Worm (Caenorhabditis elegans) whole organism, mixed stage, embryonic: Measurements from ENCODE around the gene spig-4.

ENCODE experiments used
- bed-3 ChIP-seq: fragments of 200-800 bp; sonication (Bioruptor generic); optimal IDR thresholded peaks from 3 replicates; lab custom pipeline; 2018; ENCODE audit warnings: mild to moderate bottlenecking, missing genetic modification characterization, moderate library complexity, missing compliant biosample characterization
- ceh-39 ChIP-seq: fragments of 150-350 bp; optimal IDR thresholded peaks from 2 replicates; lab custom pipeline; 2014; ENCODE audit warnings: missing biosample characterization, missing genetic modification characterization
- ceh-43 ChIP-seq: fragments of 200-800 bp; sonication (Bioruptor generic); optimal IDR thresholded peaks from 2 replicates; lab custom pipeline; 2018; ENCODE audit warnings: mild to moderate bottlenecking, missing genetic modification characterization, moderate library complexity, missing compliant biosample characterization
- ceh-83 ChIP-seq: fragments of 200-800 bp; sonication (Bioruptor generic); optimal IDR thresholded peaks from 2 replicates; lab custom pipeline; 2018; ENCODE audit warnings: mild to moderate bottlenecking, missing genetic modification characterization, missing compliant biosample characterization
- ces-1 ChIP-seq: fragments of 150-350 bp; optimal IDR thresholded peaks from 2 replicates; lab custom pipeline; 2014; ENCODE audit warnings: missing biosample characterization, missing genetic modification reagents, missing genetic modification characterization
- cnd-1 ChIP-seq: fragments of 200-800 bp; sonication (Bioruptor generic); optimal IDR thresholded peaks from 2 replicates; lab custom pipeline; 2018; ENCODE audit warnings: mild to moderate bottlenecking, missing genetic modification characterization, missing compliant biosample characterization
- drap-1 ChIP-seq: fragments of 200-800 bp; sonication (Bioruptor generic); optimal IDR thresholded peaks from 3 replicates; lab custom pipeline; 2018; ENCODE audit warnings: mild to moderate bottlenecking, missing genetic modification characterization, missing compliant biosample characterization
- elt-1 ChIP-seq: sonication (generic microtip); optimal IDR thresholded peaks from 2 replicates; lab custom pipeline; 2017; ENCODE audit warnings: missing genetic modification characterization, mild to moderate bottlenecking, missing compliant biosample characterization, antibody characterized with exemption, moderate library complexity, borderline replicate concordance; ENCODE audit not compliant: insufficient read depth
- elt-3 ChIP-seq: fragments of 150-350 bp; optimal IDR thresholded peaks from 2 replicates; lab custom pipeline; 2014; ENCODE audit warnings: missing biosample characterization, missing genetic modification characterization
- flh-1 ChIP-seq: fragments of 200-800 bp; sonication (Bioruptor generic); optimal IDR thresholded peaks from 2 replicates; lab custom pipeline; 2018; ENCODE audit warnings: mild to moderate bottlenecking, missing genetic modification characterization, moderate library complexity, missing compliant biosample characterization
- lin-32 ChIP-seq: fragments of 200-800 bp; sonication (Bioruptor generic); optimal IDR thresholded peaks from 2 replicates; lab custom pipeline; 2018; ENCODE audit warnings: mild to moderate bottlenecking, missing genetic modification characterization, missing compliant biosample characterization
- lsy-2 ChIP-seq: fragments of 150-350 bp; optimal IDR thresholded peaks from 2 replicates; lab custom pipeline; 2014; ENCODE audit warnings: missing biosample characterization, missing genetic modification characterization
- mab-5 ChIP-seq: fragments of 150-350 bp; optimal IDR thresholded peaks from 2 replicates; lab custom pipeline; 2014; ENCODE audit warnings: missing biosample characterization, missing genetic modification characterization
- mep-1 ChIP-seq: fragments of 150-350 bp; optimal IDR thresholded peaks from 2 replicates; lab custom pipeline; 2017; ENCODE audit warnings: missing biosample characterization, missing genetic modification reagents, missing genetic modification characterization, inconsistent platforms
- mls-2 ChIP-seq: sonication (generic microtip); optimal IDR thresholded peaks from 2 replicates; lab custom pipeline; 2016; ENCODE audit warnings: mild to moderate bottlenecking, missing genetic modification characterization, moderate library complexity, missing compliant biosample characterization
- nhr-12 ChIP-seq: fragments of 150-350 bp; optimal IDR thresholded peaks from 2 replicates; lab custom pipeline; 2014; ENCODE audit warnings: missing biosample characterization, missing genetic modification characterization
- nhr-2 ChIP-seq: fragments of 150-350 bp; optimal IDR thresholded peaks from 2 replicates; lab custom pipeline; 2014; ENCODE audit warnings: missing biosample characterization, missing genetic modification characterization
- nhr-237 ChIP-seq: fragments of 150-350 bp; optimal IDR thresholded peaks from 2 replicates; lab custom pipeline; 2014; ENCODE audit warnings: missing biosample characterization, missing genetic modification characterization
- nhr-28 ChIP-seq: fragments of 150-350 bp; optimal IDR thresholded peaks from 2 replicates; lab custom pipeline; 2014; ENCODE audit warnings: missing biosample characterization, missing genetic modification characterization
- nhr-76 ChIP-seq: sonication (generic microtip); optimal IDR thresholded peaks from 2 replicates; lab custom pipeline; 2017; ENCODE audit warnings: missing biosample characterization, missing genetic modification characterization
- pha-4 ChIP-seq: fragments of 150-350 bp; optimal IDR thresholded peaks from 2 replicates; lab custom pipeline; 2018; ENCODE audit warnings: missing biosample characterization, missing genetic modification reagents, missing genetic modification characterization
- sem-2 ChIP-seq: fragments of 200-800 bp; sonication (Bioruptor generic); optimal IDR thresholded peaks from 2 replicates; lab custom pipeline; 2018; ENCODE audit warnings: mild to moderate bottlenecking, missing genetic modification characterization, missing compliant biosample characterization
- sptf-1 ChIP-seq: sonication (generic microtip); optimal IDR thresholded peaks from 2 replicates; lab custom pipeline; 2017; ENCODE audit warnings: mild to moderate bottlenecking, missing genetic modification characterization, moderate library complexity, missing compliant biosample characterization
- tbx-8 ChIP-seq: fragments of 200-800 bp; sonication (Bioruptor generic); optimal IDR thresholded peaks from 2 replicates; lab custom pipeline; 2018; ENCODE audit warnings: mild to moderate bottlenecking, missing genetic modification characterization, moderate library complexity, missing compliant biosample characterization
- unc-120 ChIP-seq: sonication (generic microtip); optimal IDR thresholded peaks from 2 replicates; lab custom pipeline; 2017; ENCODE audit warnings: missing genetic modification characterization, missing compliant biosample characterization; ENCODE audit not compliant: poor library complexity, severe bottlenecking
- unc-39 ChIP-seq: fragments of 150-350 bp; optimal IDR thresholded peaks from 2 replicates; lab custom pipeline; 2014; ENCODE audit warnings: missing biosample characterization, missing genetic modification characterization
- unc-62 ChIP-seq: fragments of 150-350 bp; optimal IDR thresholded peaks from 2 replicates; lab custom pipeline; 2014; ENCODE audit warnings: missing biosample characterization, missing genetic modification reagents, missing genetic modification characterization
- zip-8 ChIP-seq: fragments of 150-350 bp; optimal IDR thresholded peaks from 2 replicates; lab custom pipeline; 2014; ENCODE audit warnings: missing biosample characterization, missing genetic modification characterization
- ztf-11 ChIP-seq: fragments of 150-350 bp; optimal IDR thresholded peaks from 2 replicates; lab custom pipeline; 2014; ENCODE audit warnings: missing biosample characterization, missing genetic modification characterization

spig-4 gene

DNA sequence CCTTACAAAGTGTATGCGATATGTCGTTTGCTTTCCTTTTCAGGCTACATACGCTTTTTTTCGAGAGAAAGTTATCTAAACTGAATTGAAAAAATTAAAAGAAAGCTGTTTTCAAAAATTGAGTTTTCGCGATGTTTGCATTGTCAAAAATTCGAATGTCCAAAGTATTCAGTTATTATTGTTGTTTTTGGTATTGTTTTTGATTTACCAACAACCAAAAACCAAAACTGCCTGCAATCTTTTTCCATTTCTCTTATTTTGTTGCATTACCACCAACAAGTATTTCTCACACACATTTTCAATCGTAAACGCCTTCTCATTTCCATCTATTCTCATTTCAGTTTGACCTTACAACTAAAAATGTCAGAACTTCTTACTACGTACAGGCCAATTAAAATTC, 22.1 kb upstream of the spig-4 start, which contains the start of gene pepm-1:
pepm-1 (plus strand) TSS at position 301 of the 400 bp plus-strand sequence.
- no peak for TF ChIP-seq drap-1 (GFP tag; lab: Kevin White, UChicago)
- no peak for TF ChIP-seq nhr-28 (tag; lab: Kevin White, UChicago)
- TF ChIP-seq unc-39 = no peak
- no peak for TF ChIP-seq ceh-39 (tag; lab: Kevin White, UChicago)
- TF ChIP-seq flh-1 (GFP tag; lab: Kevin White, UChicago) = no peak
- TF ChIP-seq nhr-76 = no peak
- TF ChIP-seq nhr-12 (tag; lab: Kevin White, UChicago) = no peak
- no peak for TF ChIP-seq elt-3
- TF ChIP-seq ceh-83 (GFP tag; lab: Kevin White, UChicago) = no peak

DNA sequence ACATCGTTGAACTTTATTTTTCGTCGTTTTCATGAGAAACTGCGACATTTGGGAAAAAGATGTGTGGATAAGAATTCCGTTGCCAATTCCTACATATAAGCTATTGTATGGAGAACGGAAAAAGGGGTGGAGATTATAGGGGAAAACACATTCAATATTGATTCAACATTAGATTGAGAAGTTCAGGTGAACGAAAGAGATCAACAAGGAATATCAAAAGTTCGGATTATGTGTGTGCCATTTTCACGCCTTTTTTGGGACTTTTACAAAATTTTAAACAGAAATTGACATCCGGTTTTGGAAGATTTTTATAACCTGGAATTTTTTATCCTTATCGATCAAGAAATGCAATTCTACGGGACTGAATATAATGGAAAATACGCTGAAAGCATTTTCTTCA, 21.1 kb upstream of the spig-4 start, which contains the start of gene F47B8.5:
F47B8.5 (minus strand) TSS at position 101 of the 400 bp plus-strand sequence.
- no peak for TF ChIP-seq elt-1 (tag; lab: Kevin White, UChicago)
- TF ChIP-seq zip-8 (tag; lab: Kevin White, UChicago) = no peak
- no peak for TF ChIP-seq unc-39
- no peak for TF ChIP-seq unc-120 (tag; lab: Kevin White, UChicago)
- TF ChIP-seq mls-2 (tag; lab: Kevin White, UChicago) = no peak
- TF ChIP-seq lin-32 (GFP tag; lab: Kevin White, UChicago) = no peak

DNA sequence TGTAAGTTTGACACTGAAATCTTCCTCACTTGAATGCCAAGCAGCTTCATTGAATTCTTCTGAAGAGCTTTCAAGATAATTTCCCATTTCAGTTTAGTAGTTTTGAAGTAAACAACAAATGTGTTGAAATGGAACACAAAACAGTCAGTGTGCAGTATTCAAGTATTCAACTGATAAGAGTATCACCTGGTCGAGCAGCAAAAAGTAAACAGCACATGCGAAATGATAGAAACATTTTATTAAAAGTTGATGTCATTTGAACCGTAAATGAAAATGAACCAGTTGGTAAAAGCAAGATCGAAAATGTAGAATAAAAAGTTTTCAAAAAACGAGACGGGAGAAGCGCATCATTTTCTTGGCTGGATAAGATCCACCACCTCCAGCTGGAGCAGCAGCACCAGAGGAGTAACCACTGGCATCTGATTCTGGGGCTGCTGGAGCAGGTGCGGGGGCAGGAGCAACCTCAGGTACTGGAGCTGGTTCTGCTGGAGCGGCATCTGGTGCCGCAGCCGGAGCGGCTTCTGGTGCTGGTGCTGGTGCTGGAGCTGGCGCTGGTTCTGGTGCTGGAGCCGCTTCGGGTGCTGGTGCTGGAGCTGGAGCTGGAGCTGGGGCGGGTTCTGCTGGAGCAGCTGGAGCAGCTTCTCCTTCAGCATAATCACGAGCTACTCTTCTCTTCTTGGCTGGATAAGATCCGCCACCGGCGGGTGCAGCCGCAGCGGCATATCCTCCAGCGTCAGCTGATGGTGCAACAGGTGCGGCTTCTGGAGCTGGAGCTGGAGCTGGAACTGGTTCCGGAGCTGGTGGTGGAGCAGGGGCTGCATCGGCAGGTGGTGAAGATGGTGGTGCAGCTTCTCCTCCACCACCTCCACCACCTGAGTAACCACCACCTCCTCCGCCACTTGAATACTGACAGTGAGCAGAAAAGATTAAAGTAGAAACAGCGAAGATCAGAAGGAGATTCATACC, 18.1 kb upstream of the spig-4 start, which contains the start of the genes F47B8.4 and F47B8.18:
F47B8.4 (minus strand) TSS at position 172 of the 966 bp plus-strand sequence.
F47B8.18 (minus strand) TSS at position 963 of the 966 bp plus-strand sequence.
- TF ChIP-seq tbx-8 (no peak), mls-2 (tag; lab: Kevin White, UChicago) (no peak), lsy-2 (no peak), nhr-28 (tag; lab: Kevin White, UChicago) (no peak), pha-4 (tag; lab: Kevin White, UChicago) (no peak), nhr-12 (tag; lab: Kevin White, UChicago) (no peak), nhr-237 (tag; lab: Kevin White, UChicago) (no peak), unc-62 (no peak), flh-1 (GFP tag; lab: Kevin White, UChicago) (no peak), zip-8 (tag; lab: Kevin White, UChicago) (no peak), mep-1 (tag; lab: Kevin White, UChicago) (no peak), unc-39 (no peak), ztf-11 (tag; lab: Kevin White, UChicago) (no peak), ceh-43 (GFP tag; lab: Kevin White, UChicago) (no peak), bed-3 (GFP tag; lab: Kevin White, UChicago) (no peak)
- TF ChIP-seq, all 35 proteins: peak for 0

DNA sequence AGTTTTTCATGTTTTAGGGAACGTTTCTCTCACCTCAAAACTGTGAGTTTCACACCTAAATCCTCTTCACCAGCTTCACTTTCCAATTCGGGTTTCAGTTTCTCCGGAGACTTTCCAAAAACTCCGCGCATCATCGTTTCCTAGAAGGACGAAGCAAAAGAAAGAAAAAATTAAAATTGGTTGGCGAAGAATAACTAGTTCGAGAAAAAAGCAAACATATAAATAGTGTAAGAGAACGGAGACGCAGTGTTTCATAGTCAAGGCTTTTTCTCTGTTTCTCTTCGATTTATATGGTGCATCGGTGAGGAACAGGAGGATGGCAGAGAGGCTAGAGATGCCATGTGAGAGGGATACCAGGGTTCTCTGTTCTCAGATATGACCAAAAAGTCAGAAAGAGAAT, 16.1 kb upstream of the spig-4 start, which contains the start of gene F47B8.3:
F47B8.3 (minus strand) TSS at position 261 of the 400 bp plus-strand sequence.
- no peak for TF ChIP-seq mep-1 (tag; lab: Kevin White, UChicago)
- peak; percentile 17 for TF ChIP-seq ces-1

DNA sequence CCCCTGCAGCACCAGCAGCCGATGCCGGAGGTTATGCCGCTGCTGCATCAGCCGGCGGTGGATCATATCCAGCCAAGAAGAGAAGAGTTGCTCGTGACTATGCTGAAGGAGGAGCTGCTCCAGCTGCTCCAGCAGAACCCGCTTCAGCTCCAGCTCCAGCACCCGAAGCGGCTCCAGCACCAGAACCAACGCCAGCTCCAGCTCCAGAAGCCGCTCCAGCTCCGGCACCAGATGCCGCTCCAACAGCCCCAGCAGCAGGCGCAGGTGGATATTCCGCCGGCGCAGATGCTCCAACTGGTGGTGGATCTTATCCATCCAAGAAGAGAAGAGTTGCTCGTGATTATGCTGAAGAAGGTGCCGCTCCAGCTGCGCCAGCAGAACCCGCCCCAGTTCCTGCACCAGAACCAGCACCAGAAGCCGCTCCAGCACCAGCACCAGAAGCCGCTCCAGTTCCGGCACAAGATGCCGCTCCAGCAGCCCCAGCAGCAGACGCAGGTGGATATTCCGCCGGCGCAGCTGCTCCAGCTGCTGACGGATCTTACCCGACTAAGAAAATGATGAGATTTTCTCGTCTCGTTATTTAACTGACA, 14.2 kb upstream of the spig-4 start:
- no peak for TF ChIP-seq cnd-1
- peak; percentile 31 for TF ChIP-seq drap-1 (GFP tag; lab: Kevin White, UChicago)
- TF ChIP-seq nhr-2 = no peak
- peak; percentile 22 for TF ChIP-seq sptf-1 (tag; lab: Kevin White, UChicago)
- no peak for TF ChIP-seq nhr-28 (tag; lab: Kevin White, UChicago)

DNA sequence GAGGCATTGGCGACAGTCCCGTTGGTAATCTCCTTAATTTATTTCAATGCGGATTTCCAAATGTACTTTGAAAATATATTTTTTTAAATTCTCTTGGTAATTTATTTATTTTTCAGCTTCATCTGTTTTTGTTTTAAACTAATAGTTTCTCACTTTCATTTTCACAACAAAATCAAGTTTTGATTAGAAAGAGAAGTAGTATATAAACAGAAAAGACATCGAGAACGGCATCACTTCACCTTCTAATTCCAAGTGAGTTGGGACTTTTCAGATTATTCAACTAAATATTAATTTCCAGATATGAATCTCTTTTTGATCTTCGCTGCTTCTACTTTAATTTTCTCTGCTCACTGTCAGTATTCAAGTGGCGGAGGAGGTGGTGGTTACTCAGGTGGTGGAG, 13.6 kb upstream of the spig-4 start, which contains the start of gene F47B8.14:
F47B8.14 (plus strand) TSS at position 301 of the 400 bp plus-strand sequence.
- TF ChIP-seq mab-5 (tag; lab: Kevin White, UChicago) = no peak
- TF ChIP-seq sem-2 (GFP tag; lab: Kevin White, UChicago) = no peak
- TF ChIP-seq lsy-2 = no peak
- TF ChIP-seq flh-1 (GFP tag; lab: Kevin White, UChicago) = no peak
- no peak for TF ChIP-seq nhr-28 (tag; lab: Kevin White, UChicago)
